Worm (Caenorhabditis elegans): ENCODE data around the gene ech-2.

DNA sequence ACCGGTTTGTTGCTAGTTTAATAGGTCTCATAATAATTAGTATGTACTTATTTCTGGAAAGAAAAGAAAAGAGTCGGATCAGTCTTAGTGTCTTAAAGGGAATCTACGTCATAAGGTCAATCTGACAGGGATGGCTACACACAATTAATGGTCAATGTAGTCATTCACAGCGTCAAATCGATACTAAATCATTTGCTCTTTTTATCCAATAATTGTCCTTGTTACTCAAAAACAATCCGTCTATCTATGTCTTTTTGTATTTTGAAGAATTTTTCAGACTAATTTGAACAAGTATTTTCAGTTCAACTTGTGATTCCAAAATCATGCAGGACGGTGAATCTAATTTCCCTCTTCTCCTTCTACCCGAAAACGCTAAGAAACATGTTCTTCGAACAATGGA is 17.5 kb downstream of the ech-2 start, which contains the start of gene fbxb-3:
- TF ChIP-seq ceh-62 (tag; optimal IDR thresholded peaks at IDR 0.05) (no peak), nhr-25 (tag; optimal IDR thresholded peaks at IDR 0.05; ENCODE audit: borderline replicate concordance, insufficient read depth) (no peak), sdz-12 (GFP tag; optimal IDR thresholded peaks at IDR 0.05) (no peak), fkh-10 (GFP tag; optimal IDR thresholded peaks at IDR 0.05) (no peak)
